Fruit fly (Drosophila melanogaster) whole organism, wandering third instar larva: ENCODE results near the gene CG9953.

Source experiments
- Abd-B ChIP-seq: fragments of >200 bp; optimal IDR thresholded peaks from 2 replicates; lab custom pipeline; 2017; ENCODE audit warnings: missing biosample characterization, missing genetic modification characterization
- CG32264 ChIP-seq: fragments of 200-800 bp; sonication (Bioruptor generic); optimal IDR thresholded peaks from 2 replicates; lab custom pipeline; 2016; ENCODE audit warnings: missing biosample characterization, missing genetic modification characterization
- CG9705 ChIP-seq: fragments of 200-800 bp; sonication (Bioruptor generic); optimal IDR thresholded peaks from 2 replicates; lab custom pipeline; 2018; ENCODE audit warnings: missing biosample characterization, mild to moderate bottlenecking, missing genetic modification characterization
- CrebA ChIP-seq: fragments of 200-800 bp; sonication (Bioruptor generic); optimal IDR thresholded peaks from 2 replicates; lab custom pipeline; 2016; ENCODE audit warnings: missing biosample characterization, mild to moderate bottlenecking, missing genetic modification characterization, borderline replicate concordance
- HLH106 ChIP-seq: fragments of 200-800 bp; optimal IDR thresholded peaks from 3 replicates; lab custom pipeline; 2019; ENCODE audit warnings: missing biosample characterization, mild to moderate bottlenecking, missing genetic modification characterization, moderate library complexity
- Hnf4 ChIP-seq: fragments of 200-800 bp; sonication (Bioruptor generic); optimal IDR thresholded peaks from 2 replicates; lab custom pipeline; 2016; ENCODE audit warnings: missing biosample characterization, mild to moderate bottlenecking, missing genetic modification characterization
- Hr78 ChIP-seq: fragments of >200 bp; optimal IDR thresholded peaks from 2 replicates; lab custom pipeline; 2017; ENCODE audit warnings: missing biosample characterization, missing genetic modification characterization
- Hr83 ChIP-seq: fragments of 200-300 bp; sonication (Bioruptor generic); optimal IDR thresholded peaks from 2 replicates; lab custom pipeline; 2016; ENCODE audit warnings: missing biosample characterization, mild to moderate bottlenecking, missing genetic modification characterization, moderate library complexity; ENCODE audit not compliant: poor library complexity, severe bottlenecking
- Jra ChIP-seq: sonication (Bioruptor generic); optimal IDR thresholded peaks from 2 replicates; lab custom pipeline; 2016; ENCODE audit warnings: missing biosample characterization, missing genetic modification characterization
- N ChIP-seq: fragments of >200 bp; optimal IDR thresholded peaks from 2 replicates; lab custom pipeline; 2018; ENCODE audit warnings: missing biosample characterization, missing external identifiers, missing genetic modification characterization
- Rel ChIP-seq, 2 experiments: fragments of 200-800 bp; sonication (Bioruptor generic) in 1 of 2; optimal IDR thresholded peaks; 2 replicates in 1 of 2; 3 replicates in 1 of 2; lab custom pipeline; 2016 to 2019; ENCODE audit warnings: mild to moderate bottlenecking in 2 of 2, missing biosample characterization in 2 of 2, missing genetic modification characterization in 2 of 2, moderate library complexity in 1 of 2
- Sp1 ChIP-seq: fragments of 200-800 bp; sonication (Bioruptor generic); optimal IDR thresholded peaks from 3 replicates; lab custom pipeline; 2019; ENCODE audit warnings: missing biosample characterization, mild to moderate bottlenecking, missing genetic modification characterization, moderate library complexity
- Vsx2 ChIP-seq: fragments of 200-300, 225-300 bp; sonication (Bioruptor generic); optimal IDR thresholded peaks from 2 replicates; lab custom pipeline; 2018; ENCODE audit warnings: missing biosample characterization, missing genetic modification characterization; ENCODE audit not compliant: partially characterized antibody
- br ChIP-seq: fragments of 200-800 bp; sonication (Bioruptor generic); optimal IDR thresholded peaks from 2 replicates; lab custom pipeline; 2016; ENCODE audit warnings: missing biosample characterization, missing genetic modification characterization
- brk ChIP-seq: fragments of 200-800 bp; sonication (Bioruptor generic); optimal IDR thresholded peaks from 2 replicates; lab custom pipeline; 2016; ENCODE audit warnings: missing biosample characterization, mild to moderate bottlenecking, missing genetic modification characterization
- dl ChIP-seq, 2 experiments: fragments of 175-275, 200-275 bp in 1 of 2; fragments of 200-275 bp in 1 of 2; sonication (Bioruptor generic); optimal IDR thresholded peaks; lab custom pipeline; 2018; ENCODE audit warnings: mild to moderate bottlenecking in 2 of 2, missing biosample characterization in 2 of 2, missing genetic modification characterization in 2 of 2, moderate library complexity in 2 of 2; ENCODE audit not compliant: partially characterized antibody in 2 of 2, insufficient read depth in 1 of 2
- dmrt93B ChIP-seq: fragments of 200-800 bp; sonication (Bioruptor generic); optimal IDR thresholded peaks from 2 replicates; lab custom pipeline; 2018; ENCODE audit warnings: missing biosample characterization, mild to moderate bottlenecking, missing genetic modification characterization
- dsf ChIP-seq: sonication (Bioruptor generic); optimal IDR thresholded peaks from 2 replicates; lab custom pipeline; 2016; ENCODE audit warnings: missing biosample characterization, missing genetic modification characterization, borderline replicate concordance
- ey ChIP-seq: fragments of 200-800 bp; sonication (Bioruptor generic); optimal IDR thresholded peaks from 2 replicates; lab custom pipeline; 2016; ENCODE audit warnings: missing biosample characterization, missing genetic modification characterization
- foxo ChIP-seq, 2 experiments: fragments of 200-800 bp; sonication (Bioruptor generic); optimal IDR thresholded peaks; 2 replicates in 1 of 2; 3 replicates in 1 of 2; lab custom pipeline; 2016 to 2017; ENCODE audit warnings: missing biosample characterization in 2 of 2, missing genetic modification characterization in 2 of 2
- fru ChIP-seq: fragments of 200-800 bp; sonication (Bioruptor generic); optimal IDR thresholded peaks from 3 replicates; lab custom pipeline; 2016; ENCODE audit warnings: missing biosample characterization, mild to moderate bottlenecking, missing genetic modification characterization
- jim ChIP-seq: fragments of 175-275, 200-325 bp; sonication (Bioruptor generic); optimal IDR thresholded peaks from 2 replicates; lab custom pipeline; 2016; ENCODE audit warnings: missing biosample characterization, mild to moderate bottlenecking, missing genetic modification characterization
- pan ChIP-seq: fragments of >200 bp; optimal IDR thresholded peaks from 2 replicates; lab custom pipeline; 2017
- psq ChIP-seq: fragments of 200-800 bp; sonication (Bioruptor generic); optimal IDR thresholded peaks from 3 replicates; lab custom pipeline; 2017; ENCODE audit warnings: missing biosample characterization, mild to moderate bottlenecking, missing genetic modification characterization, moderate library complexity
- rgr ChIP-seq: fragments of 200-800 bp; sonication (Bioruptor generic); optimal IDR thresholded peaks from 3 replicates; lab custom pipeline; 2016; ENCODE audit warnings: missing biosample characterization, mild to moderate bottlenecking, missing genetic modification characterization
- sage ChIP-seq: fragments of 200-800 bp; sonication (Bioruptor generic); optimal IDR thresholded peaks from 2 replicates; lab custom pipeline; 2016; ENCODE audit warnings: missing biosample characterization, mild to moderate bottlenecking, missing genetic modification characterization
- sv ChIP-seq: fragments of 200-800 bp; sonication (Bioruptor generic); optimal IDR thresholded peaks from 3 replicates; lab custom pipeline; 2016; ENCODE audit warnings: missing biosample characterization, missing genetic modification characterization
- tai ChIP-seq: sonication (Bioruptor generic); optimal IDR thresholded peaks from 2 replicates; lab custom pipeline; 2016; ENCODE audit warnings: missing biosample characterization, missing genetic modification characterization
- usp ChIP-seq: fragments of >200 bp; optimal IDR thresholded peaks from 2 replicates; lab custom pipeline; 2017; ENCODE audit warnings: missing biosample characterization, missing genetic modification characterization
- woc ChIP-seq: sonication (Bioruptor generic); optimal IDR thresholded peaks from 2 replicates; lab custom pipeline; 2016; ENCODE audit warnings: missing biosample characterization, mild to moderate bottlenecking, missing genetic modification characterization

Gene CG9953

DNA sequence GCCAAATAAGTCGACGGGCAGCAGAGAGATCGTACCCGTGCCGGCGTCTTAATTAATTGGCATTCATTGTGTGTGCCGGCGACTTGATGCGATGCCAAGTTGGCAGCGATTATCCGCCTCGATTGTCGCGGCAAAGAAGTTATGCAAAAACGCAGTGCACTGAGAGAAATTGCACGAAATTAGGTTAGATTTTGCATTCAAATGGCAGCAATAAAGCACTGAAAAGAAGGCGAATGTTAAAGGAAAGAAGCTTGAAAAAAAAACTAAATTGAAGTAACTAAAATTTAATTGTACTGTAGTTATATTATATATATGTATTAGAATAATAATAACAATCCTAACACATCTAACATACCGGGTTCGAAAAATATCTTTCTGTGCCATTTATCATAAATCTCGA, 33.7 kb downstream of the CG9953 start:
- TF ChIP-seq dsf: no peak
- no peak for TF ChIP-seq Jra
- no peak for TF ChIP-seq dmrt93B (GFP tag; lab: Kevin White, UChicago)
- no peak for TF ChIP-seq CG32264
- no peak for TF ChIP-seq tai (GFP tag; lab: Kevin White, UChicago)
- no peak for TF ChIP-seq psq (GFP tag; lab: Kevin White, UChicago)
- no peak for TF ChIP-seq Hr83 (GFP tag; lab: Kevin White, UChicago)
- no peak for TF ChIP-seq N (GFP tag; lab: Kevin White, UChicago)
- TF ChIP-seq Rel (GFP tag; optimal IDR thresholded peaks at IDR 0.05; lab: Kevin White, UChicago): no peak
- TF ChIP-seq Rel (tag; optimal IDR thresholded peaks at IDR 0.05; lab: Kevin White, UChicago): no peak
- TF ChIP-seq Vsx2 (GFP tag; lab: Kevin White, UChicago): no peak
- no peak for TF ChIP-seq pan
- no peak for TF ChIP-seq Abd-B
- TF ChIP-seq ey (GFP tag; lab: Kevin White, UChicago): no peak
- no peak for TF ChIP-seq sv (GFP tag; lab: Kevin White, UChicago)
- no peak for TF ChIP-seq CG9705 (GFP tag; lab: Kevin White, UChicago)
- no peak for TF ChIP-seq usp (GFP tag; lab: Kevin White, UChicago)

DNA sequence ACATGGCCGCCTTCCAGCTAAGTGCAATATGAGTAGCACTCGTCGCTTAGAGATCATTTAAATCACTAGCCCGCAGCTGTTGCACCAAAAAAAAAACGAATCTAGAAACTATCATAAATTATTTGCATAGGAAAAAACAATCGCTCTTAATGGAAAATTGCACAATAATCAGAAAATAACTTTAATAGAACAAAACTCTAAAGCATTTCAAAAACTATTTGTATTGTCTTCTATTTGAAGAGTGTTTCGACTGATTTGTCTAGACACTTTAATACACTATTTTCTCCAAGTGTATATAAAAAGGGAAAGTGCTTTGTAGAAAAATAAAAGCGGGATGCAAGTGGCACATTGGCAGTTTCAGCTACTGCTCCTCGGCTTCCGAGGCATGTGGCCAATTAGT, 37.0 kb downstream of the CG9953 start:
- TF ChIP-seq brk (GFP tag; lab: Kevin White, UChicago) (no peak), pan (no peak), tai (GFP tag; lab: Kevin White, UChicago) (no peak), N (GFP tag; lab: Kevin White, UChicago) (no peak), Hr83 (GFP tag; lab: Kevin White, UChicago) (no peak), rgr (GFP tag; lab: Kevin White, UChicago) (no peak), fru (no peak), Abd-B (no peak), woc (GFP tag; lab: Kevin White, UChicago) (no peak), psq (GFP tag; lab: Kevin White, UChicago) (no peak)

DNA sequence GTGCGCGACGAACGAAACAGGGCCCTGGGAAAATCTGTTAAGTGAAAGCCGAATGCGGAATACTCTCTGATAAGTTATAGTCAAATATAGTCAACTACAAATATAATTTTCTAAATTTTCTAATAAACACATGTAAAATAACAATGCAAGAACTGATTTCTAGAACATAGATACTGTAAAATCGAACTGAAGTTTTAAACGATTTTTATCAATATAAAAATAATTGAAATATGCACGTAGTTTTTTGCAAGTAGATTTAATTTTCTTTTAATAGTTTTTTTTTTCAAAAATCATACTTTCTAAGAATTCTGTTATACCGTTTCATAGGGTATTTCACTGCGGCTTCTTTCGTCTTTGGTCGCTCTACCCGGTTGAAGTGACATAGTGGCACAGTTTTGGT, 38.9 kb downstream of the CG9953 start:
- TF ChIP-seq Hnf4 (GFP tag; lab: Kevin White, UChicago) (no peak), Jra (no peak), psq (GFP tag; lab: Kevin White, UChicago) (peak; percentile 8), CrebA (GFP tag; lab: Kevin White, UChicago) (no peak), dl (GFP tag; optimal IDR thresholded peaks at IDR 0.05; lab: Kevin White, UChicago; ENCODE audit: insufficient read depth in 1 of 2, partially characterized antibody in 2 of 2) (no peak), Sp1 (GFP tag; lab: Kevin White, UChicago) (peak; percentile 30), CG9705 (GFP tag; lab: Kevin White, UChicago) (no peak), rgr (GFP tag; lab: Kevin White, UChicago) (peak; percentile 19), HLH106 (tag; lab: Kevin White, UChicago) (peak; percentile 44), foxo (GFP tag; optimal IDR thresholded peaks at IDR 0.05; lab: Kevin White, UChicago) (peak in 1 of 2 experiments; percentile 8), fru (peak; percentile 30), sv (GFP tag; lab: Kevin White, UChicago) (peak; percentile 63), woc (GFP tag; lab: Kevin White, UChicago) (peak; percentile 19), Hr78 (GFP tag; lab: Kevin White, UChicago) (no peak)

- TF ChIP-seq sage (GFP tag; lab: Kevin White, UChicago): no peak
- TF ChIP-seq N (GFP tag; lab: Kevin White, UChicago): no peak
- no peak for TF ChIP-seq br (GFP tag; lab: Kevin White, UChicago)
- TF ChIP-seq jim (GFP tag; lab: Kevin White, UChicago): no peak
- TF ChIP-seq rgr (GFP tag; lab: Kevin White, UChicago): no peak
- TF ChIP-seq fru: no peak
- TF ChIP-seq CrebA (GFP tag; lab: Kevin White, UChicago): no peak
- TF ChIP-seq CG32264: no peak
- no peak for TF ChIP-seq woc (GFP tag; lab: Kevin White, UChicago)
These were observed 40.0 kb downstream of the CG9953 start for dm6 chr3L:7009411-7009810.

- TF ChIP-seq ey (GFP tag; lab: Kevin White, UChicago): no peak
- TF ChIP-seq pan: no peak
- no peak for TF ChIP-seq Hr83 (GFP tag; lab: Kevin White, UChicago)
- no peak for TF ChIP-seq dsf
- TF ChIP-seq usp (GFP tag; lab: Kevin White, UChicago): no peak
- TF ChIP-seq br (GFP tag; lab: Kevin White, UChicago): no peak
- no peak for TF ChIP-seq Abd-B
- no peak for TF ChIP-seq CrebA (GFP tag; lab: Kevin White, UChicago)
- no peak for TF ChIP-seq rgr (GFP tag; lab: Kevin White, UChicago)
- TF ChIP-seq sv (GFP tag; lab: Kevin White, UChicago): no peak
These were observed 40.4 kb downstream of the CG9953 start for dm6 chr3L:7009886-7010285.
